Worm (Caenorhabditis elegans) whole organism, young adult: ENCODE measurements around the gene col-86.

Experiments
- B0261.1 ChIP-seq: sonication (generic microtip); optimal IDR thresholded peaks from 2 replicates; lab custom pipeline; 2016; ENCODE audit warnings: mild to moderate bottlenecking, missing genetic modification characterization, moderate library complexity, missing compliant biosample characterization
- C17E4.6 ChIP-seq: fragments of 200-800 bp; sonication (Bioruptor generic); IDR thresholded peaks from 2 replicates; pipeline ENCODE4 v1.3.6; 2022; ENCODE audit warnings: missing genetic modification reagents, missing genetic modification characterization, missing compliant biosample characterization
- D2030.7 ChIP-seq: fragments of 200-800 bp; sonication (Bioruptor generic); IDR thresholded peaks from 2 replicates; pipeline ENCODE4 v1.3.6; 2022; ENCODE audit warnings: missing genetic modification reagents, missing genetic modification characterization, missing compliant biosample characterization
- F10E7.11 ChIP-seq: sonication (generic microtip); optimal IDR thresholded peaks from 2 replicates; lab custom pipeline; 2017; ENCODE audit warnings: mild to moderate bottlenecking, missing genetic modification characterization, moderate library complexity, missing compliant biosample characterization
- F49E8.2 ChIP-seq: sonication (generic microtip); optimal IDR thresholded peaks from 3 replicates; lab custom pipeline; 2017; ENCODE audit warnings: missing genetic modification characterization, mild to moderate bottlenecking, missing compliant biosample characterization, antibody characterized with exemption, moderate library complexity; ENCODE audit not compliant: insufficient read depth
- F55B11.4 ChIP-seq: sonication (generic microtip); optimal IDR thresholded peaks from 2 replicates; lab custom pipeline; 2016; ENCODE audit warnings: missing compliant biosample characterization, missing genetic modification characterization, borderline replicate concordance; ENCODE audit not compliant: insufficient read depth
- F57C9.4 ChIP-seq: sonication (generic microtip); optimal IDR thresholded peaks from 2 replicates; lab custom pipeline; 2017; ENCODE audit warnings: mild to moderate bottlenecking, missing genetic modification characterization, missing compliant biosample characterization
- K11D2.4 ChIP-seq: fragments of 200-800 bp; sonication (Bioruptor generic); IDR thresholded peaks from 2 replicates; pipeline ENCODE4 v1.3.6; 2022; ENCODE audit warnings: missing genetic modification reagents, missing genetic modification characterization, missing compliant biosample characterization
- T07F8.4 ChIP-seq: sonication (generic microtip); optimal IDR thresholded peaks from 2 replicates; lab custom pipeline; 2016; ENCODE audit warnings: mild to moderate bottlenecking, missing genetic modification characterization, moderate library complexity, missing compliant biosample characterization
- Y56A3A.18 ChIP-seq: fragments of 200-800 bp; sonication (Bioruptor generic); IDR thresholded peaks from 2 replicates; pipeline ENCODE4 v1.3.6; 2022; ENCODE audit warnings: missing genetic modification reagents, missing genetic modification characterization, missing compliant biosample characterization
- ZK185.1 ChIP-seq: sonication (generic microtip); optimal IDR thresholded peaks from 2 replicates; lab custom pipeline; 2016; ENCODE audit warnings: mild to moderate bottlenecking, missing genetic modification characterization, missing compliant biosample characterization; ENCODE audit not compliant: poor library complexity, severe bottlenecking
- athp-1 ChIP-seq: sonication (generic microtip); optimal IDR thresholded peaks from 2 replicates; lab custom pipeline; 2017; ENCODE audit warnings: mild to moderate bottlenecking, missing genetic modification characterization, missing compliant biosample characterization
- bed-1 ChIP-seq: fragments of 200-800 bp; sonication (Bioruptor generic); IDR thresholded peaks from 2 replicates; pipeline ENCODE4 v1.3.6; 2022; ENCODE audit warnings: missing genetic modification reagents, missing genetic modification characterization, missing compliant biosample characterization
- cebp-1 ChIP-seq, 2 experiments: fragments of 200-800 bp in 1 of 2; sonication (Bioruptor generic) in 1 of 2; sonication (generic microtip) in 1 of 2; IDR thresholded peaks in 1 of 2; optimal IDR thresholded peaks in 1 of 2; 2 replicates each; pipeline versions ENCODE4 v1.3.6 to Lab custom; 2017 to 2022; ENCODE audit warnings: missing compliant biosample characterization in 2 of 2, missing genetic modification characterization in 2 of 2, mild to moderate bottlenecking in 1 of 2, missing genetic modification reagents in 1 of 2, moderate library complexity in 1 of 2
- cebp-2 ChIP-seq: fragments of 200-800 bp; sonication (Bioruptor generic); IDR thresholded peaks from 2 replicates; pipeline ENCODE4 v1.3.6; 2022; ENCODE audit warnings: missing genetic modification characterization, missing compliant biosample characterization
- ceh-40 ChIP-seq: fragments of 200-800 bp; sonication (Bioruptor generic); IDR thresholded peaks from 2 replicates; pipeline ENCODE4 v1.3.6; 2022; ENCODE audit warnings: missing genetic modification characterization, missing compliant biosample characterization
- dox-1 ChIP-seq: fragments of 200-800 bp; sonication (Bioruptor generic); IDR thresholded peaks from 2 replicates; pipeline ENCODE4 v1.3.6; 2022; ENCODE audit warnings: missing genetic modification reagents, missing genetic modification characterization, missing compliant biosample characterization
- egl-44 ChIP-seq: fragments of 200-800 bp; sonication (Bioruptor generic); IDR thresholded peaks from 2 replicates; pipeline ENCODE4 v1.3.6; 2022; ENCODE audit warnings: missing genetic modification reagents, missing genetic modification characterization, missing compliant biosample characterization
- egrh-3 ChIP-seq: fragments of 200-800 bp; sonication (Bioruptor generic); IDR thresholded peaks from 2 replicates; pipeline ENCODE4 v1.3.6; 2022; ENCODE audit warnings: missing genetic modification reagents, missing genetic modification characterization, missing compliant biosample characterization
- hlh-26 ChIP-seq: fragments of 200-800 bp; sonication (Bioruptor generic); conservative IDR thresholded peaks from 2 replicates; pipeline ENCODE4 v1.3.6; 2022; ENCODE audit warnings: missing genetic modification reagents, missing genetic modification characterization, missing compliant biosample characterization
- hmg-1.2 ChIP-seq: fragments of 200-800 bp; sonication (Bioruptor generic); IDR thresholded peaks from 2 replicates; pipeline ENCODE4 v1.3.6; 2022; ENCODE audit warnings: missing genetic modification reagents, missing genetic modification characterization, missing compliant biosample characterization
- hmg-20 ChIP-seq: fragments of 200-800 bp; sonication (Bioruptor generic); IDR thresholded peaks from 2 replicates; pipeline ENCODE4 v1.3.6; 2022; ENCODE audit warnings: missing genetic modification reagents, missing genetic modification characterization, missing compliant biosample characterization
- madf-10 ChIP-seq: sonication (generic microtip); optimal IDR thresholded peaks from 2 replicates; lab custom pipeline; 2016; ENCODE audit warnings: mild to moderate bottlenecking, missing genetic modification characterization, missing compliant biosample characterization
- nfya-1 ChIP-seq: sonication (generic microtip); optimal IDR thresholded peaks from 2 replicates; lab custom pipeline; 2017; ENCODE audit warnings: antibody characterized with exemption, missing compliant biosample characterization, missing genetic modification characterization, borderline replicate concordance; ENCODE audit not compliant: insufficient read depth
- nhr-120 ChIP-seq: fragments of 200-800 bp; sonication (Bioruptor generic); IDR thresholded peaks from 2 replicates; pipeline ENCODE4 v1.3.6; 2022; ENCODE audit warnings: missing genetic modification characterization, missing compliant biosample characterization
- nhr-27 ChIP-seq: fragments of 200-800 bp; sonication (Bioruptor generic); optimal IDR thresholded peaks from 2 replicates; lab custom pipeline; 2018; ENCODE audit warnings: mild to moderate bottlenecking, missing genetic modification characterization, moderate library complexity, missing compliant biosample characterization
- nhr-80 ChIP-seq: sonication (generic microtip); optimal IDR thresholded peaks from 2 replicates; lab custom pipeline; 2016; ENCODE audit warnings: missing genetic modification characterization, missing compliant biosample characterization
- rec-8 ChIP-seq, 2 experiments: sonication (generic microtip); optimal IDR thresholded peaks; 2 replicates each; lab custom pipeline; 2016; ENCODE audit warnings: mild to moderate bottlenecking in 2 of 2, missing genetic modification characterization in 2 of 2, missing genetic modification reagents in 2 of 2, missing genotype in 2 of 2, missing biosample characterization in 1 of 2, missing compliant biosample characterization in 1 of 2, moderate library complexity in 1 of 2
- sea-2 ChIP-seq: fragments of 200-800 bp; sonication (Bioruptor generic); IDR thresholded peaks from 2 replicates; pipeline ENCODE4 v1.3.6; 2022; ENCODE audit warnings: missing genetic modification characterization, missing compliant biosample characterization
- snpc-4 ChIP-seq, 5 experiments: fragments of 150-350 bp in 1 of 5; sonication (generic microtip) in 4 of 5; optimal IDR thresholded peaks; 2 replicates each; lab custom pipeline; 2014 to 2018; ENCODE audit warnings: missing genetic modification characterization in 5 of 5, missing biosample characterization in 3 of 5, antibody characterized with exemption in 2 of 5, mild to moderate bottlenecking in 2 of 5, missing compliant biosample characterization in 2 of 5, missing genotype in 2 of 5, moderate library complexity in 2 of 5, missing genetic modification reagents in 1 of 5
- somi-1 ChIP-seq: fragments of 200-800 bp; sonication (Bioruptor generic); optimal IDR thresholded peaks from 2 replicates; lab custom pipeline; 2018; ENCODE audit warnings: mild to moderate bottlenecking, missing genetic modification characterization, missing compliant biosample characterization
- sptf-2 ChIP-seq: fragments of 200-800 bp; sonication (Bioruptor generic); optimal IDR thresholded peaks from 2 replicates; lab custom pipeline; 2018; ENCODE audit warnings: mild to moderate bottlenecking, missing genetic modification characterization, missing compliant biosample characterization
- tlf-1 ChIP-seq: fragments of 200-800 bp; sonication (Bioruptor generic); optimal IDR thresholded peaks from 2 replicates; lab custom pipeline; 2018; ENCODE audit warnings: mild to moderate bottlenecking, missing genetic modification characterization, missing compliant biosample characterization
- unc-62 ChIP-seq: fragments of 150-350 bp; optimal IDR thresholded peaks from 2 replicates; lab custom pipeline; 2014; ENCODE audit warnings: missing biosample characterization, missing genetic modification reagents, missing genetic modification characterization
- zfh-2 ChIP-seq: fragments of 200-800 bp; sonication (Bioruptor generic); conservative IDR thresholded peaks from 2 replicates; pipeline ENCODE4 v1.3.6; 2022; ENCODE audit warnings: missing genetic modification reagents, missing genetic modification characterization, missing compliant biosample characterization
- ztf-22 ChIP-seq: fragments of 200-800 bp; sonication (Bioruptor generic); optimal IDR thresholded peaks from 2 replicates; lab custom pipeline; 2018; ENCODE audit warnings: mild to moderate bottlenecking, missing genetic modification characterization, moderate library complexity, missing compliant biosample characterization
- ztf-3 ChIP-seq: fragments of 200-800 bp; sonication (Bioruptor generic); optimal IDR thresholded peaks from 2 replicates; lab custom pipeline; 2018; ENCODE audit warnings: mild to moderate bottlenecking, missing genetic modification characterization, missing compliant biosample characterization

col-86 gene

DNA sequence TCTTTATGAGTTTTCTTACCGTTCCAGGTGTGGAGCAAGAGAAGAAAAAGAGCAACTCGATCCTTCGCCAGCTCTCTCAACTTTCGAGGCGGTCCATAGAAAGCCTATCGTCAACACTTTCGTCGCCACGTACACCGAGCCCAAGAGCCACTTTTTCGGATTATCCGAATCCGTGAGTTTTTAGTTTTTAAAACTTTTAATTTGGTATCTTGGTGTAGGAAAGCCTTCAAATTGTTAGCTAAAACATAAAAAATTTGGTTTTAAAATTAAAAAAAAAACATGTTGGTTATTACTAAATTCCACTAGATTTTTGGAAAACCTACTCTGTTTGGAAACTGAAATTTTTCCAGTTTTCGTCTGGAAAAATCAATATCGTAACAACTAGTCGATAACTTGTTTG lies 24.3 kb downstream of the col-86 start:
- TF ChIP-seq C17E4.6 (GFP tag; lab: Robert Waterston, UW) = no peak
- no peak for TF ChIP-seq madf-10 (tag; lab: Kevin White, UChicago)
- TF ChIP-seq ceh-40 (GFP tag; lab: Robert Waterston, UW) = no peak
- TF ChIP-seq F10E7.11 (tag; lab: Kevin White, UChicago) = no peak
- TF ChIP-seq bed-1 (GFP tag; lab: Robert Waterston, UW) = no peak
- TF ChIP-seq B0261.1 (tag; lab: Kevin White, UChicago) = no peak
- no peak for TF ChIP-seq F49E8.2
- TF ChIP-seq athp-1 (tag; lab: Kevin White, UChicago) = no peak
- no peak for TF ChIP-seq sptf-2 (GFP tag; lab: Kevin White, UChicago)
- TF ChIP-seq rec-8 (tag; optimal IDR thresholded peaks at IDR 0.05; lab: Kevin White, UChicago) = no peak
- no peak for TF ChIP-seq sea-2 (GFP tag; lab: Robert Waterston, UW)
- no peak for TF ChIP-seq nhr-27 (tag; lab: Kevin White, UChicago)
- TF ChIP-seq nhr-120 (GFP tag; lab: Robert Waterston, UW) = no peak
- TF ChIP-seq somi-1 = no peak
- no peak for TF ChIP-seq T07F8.4 (tag; lab: Kevin White, UChicago)
- TF ChIP-seq tlf-1 (GFP tag; lab: Kevin White, UChicago) = no peak
- TF ChIP-seq cebp-2 (GFP tag; lab: Robert Waterston, UW) = no peak

DNA sequence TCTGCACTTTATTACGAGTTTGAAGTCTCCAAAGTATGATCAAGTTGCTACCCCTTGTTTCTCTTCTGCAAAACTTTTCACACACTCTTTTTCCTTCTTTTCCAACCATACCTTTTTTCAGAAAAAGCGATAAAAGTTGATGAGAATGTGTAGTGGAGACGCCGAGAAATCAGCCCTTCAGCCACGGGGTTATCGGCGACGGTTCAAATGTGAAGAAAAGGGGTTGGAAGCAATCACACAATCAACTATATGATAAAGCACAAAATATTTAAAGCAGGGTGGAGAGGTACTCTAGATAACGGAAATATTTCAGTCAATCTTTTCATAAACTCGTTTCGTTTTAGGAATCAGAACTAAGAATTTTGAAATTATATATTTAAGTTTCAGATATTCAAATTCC lies 25.0 kb downstream of the col-86 start, which contains the start of gene F42G4.5:
F42G4.5 (plus strand) TSS at position 379 of the 400 bp plus-strand sequence.
- TF ChIP-seq ztf-3 = no peak
- TF ChIP-seq nhr-80 (tag; lab: Kevin White, UChicago) = peak; percentile 93

DNA sequence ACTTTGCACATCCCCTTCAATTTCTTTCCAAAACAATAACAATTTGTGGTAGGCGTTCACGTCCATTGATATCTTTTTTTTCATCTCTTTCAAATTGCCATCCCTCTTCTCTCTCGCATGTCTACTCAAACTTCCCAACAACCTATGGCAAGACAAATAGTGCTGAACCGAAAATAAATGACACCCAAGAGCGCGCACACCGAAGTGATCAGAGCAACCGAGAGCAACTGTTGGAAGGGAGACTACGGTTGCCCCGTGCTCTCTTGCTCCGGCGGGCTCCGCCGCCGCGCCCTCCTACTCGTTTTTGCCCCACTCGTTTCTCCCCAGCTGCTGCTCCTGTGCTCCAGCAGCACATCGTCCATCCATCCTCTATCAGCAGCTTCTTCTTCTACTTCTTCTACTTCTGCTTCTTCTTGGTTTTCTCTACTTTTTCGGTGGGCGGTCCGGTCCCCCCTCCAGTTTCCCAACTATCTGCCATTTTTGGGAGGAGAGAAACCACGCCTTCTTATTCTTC lies 31.2 kb downstream of the col-86 start:
- TF ChIP-seq unc-62 (GFP tag; lab: Kevin White, UChicago) (no peak), ZK185.1 (no peak), ztf-22 (GFP tag; lab: Kevin White, UChicago) (no peak), dox-1 (GFP tag; lab: Robert Waterston, UW) (no peak; the same call in 1 of the 2 replicates), Y56A3A.18 (GFP tag; lab: Robert Waterston, UW) (no peak), F57C9.4 (no peak), cebp-1 (GFP tag; IDR thresholded peaks at IDR 0.05; lab: Robert Waterston, UW) (no peak), cebp-1 (tag; optimal IDR thresholded peaks at IDR 0.05; lab: Kevin White, UChicago) (peak; percentile 13), egrh-3 (GFP tag; lab: Robert Waterston, UW) (peak; percentile 87), K11D2.4 (0 out of 2 replicates have a peak, but pooled peaks have one; percentile 36), F55B11.4 (no peak), hlh-26 (GFP tag; lab: Robert Waterston, UW) (no peak), egl-44 (0 out of 2 replicates have a peak, but pooled peaks have one; percentile 19), zfh-2 (peak; percentile 94), D2030.7 (no peak), hmg-20 (GFP tag; lab: Robert Waterston, UW) (no peak), hmg-1.2 (GFP tag; lab: Robert Waterston, UW) (no peak), snpc-4 (GFP tag; optimal IDR thresholded peaks at IDR 0.05; lab: Kevin White, UChicago) (no peak), snpc-4 (tag; optimal IDR thresholded peaks at IDR 0.05; lab: Kevin White, UChicago) (no peak), nfya-1 (no peak)
- TF ChIP-seq, all 124 proteins: peak for 5
